Fruit fly (Drosophila melanogaster) whole organism, embryonic: ENCODE results near the gene CG33795.

Source experiments
- BEAF-32 ChIP-seq: fragments of 200-800 bp; sonication (Bioruptor generic); optimal IDR thresholded peaks from 3 replicates; lab custom pipeline; 2017; ENCODE audit warnings: missing biosample characterization, missing genetic modification characterization, mild to moderate bottlenecking, moderate library complexity, missing genetic modification reagents
- CG12299 ChIP-seq: fragments of 200-800 bp; sonication (Bioruptor generic); optimal IDR thresholded peaks from 2 replicates; lab custom pipeline; 2018; ENCODE audit warnings: missing biosample characterization, mild to moderate bottlenecking, missing genetic modification characterization
- CG13287 ChIP-seq: fragments of 200-800 bp; sonication (Bioruptor generic); IDR thresholded peaks from 2 replicates; pipeline ENCODE4 v1.3.6; 2022; ENCODE audit warnings: missing biosample characterization, missing genetic modification characterization; ENCODE audit not compliant: partially characterized antibody
- CG4360 ChIP-seq: fragments of 200-800 bp; sonication (Bioruptor generic); IDR thresholded peaks from 2 replicates; pipeline ENCODE4 v1.3.6; 2022; ENCODE audit warnings: missing biosample characterization, missing genetic modification characterization
- MBD-R2 ChIP-seq: fragments of 200-800 bp; sonication (Bioruptor generic); IDR thresholded peaks from 2 replicates; pipeline ENCODE4 v1.3.6; 2022; ENCODE audit warnings: missing biosample characterization, missing genetic modification characterization
- Meics ChIP-seq: fragments of 200-800 bp; sonication (Bioruptor generic); optimal IDR thresholded peaks from 2 replicates; lab custom pipeline; 2017; ENCODE audit warnings: missing biosample characterization, mild to moderate bottlenecking, missing genetic modification characterization
- Ptx1 ChIP-seq: fragments of 200-800 bp; sonication (Bioruptor generic); IDR thresholded peaks from 2 replicates; pipeline ENCODE4 v1.3.6; 2022; ENCODE audit warnings: missing biosample characterization, missing genetic modification characterization
- chm ChIP-seq: fragments of 200-800 bp; sonication (Bioruptor generic); IDR thresholded peaks from 2 replicates; pipeline ENCODE4 v1.3.6; 2022; ENCODE audit warnings: missing biosample characterization, missing genetic modification characterization
- disco-r ChIP-seq: fragments of 200-800 bp; sonication (Bioruptor generic); optimal IDR thresholded peaks from 2 replicates; lab custom pipeline; 2016; ENCODE audit warnings: missing biosample characterization, missing genetic modification characterization
- fd96Cb ChIP-seq: fragments of 200-800 bp; sonication (Bioruptor generic); optimal IDR thresholded peaks from 2 replicates; lab custom pipeline; 2018; ENCODE audit warnings: missing biosample characterization, mild to moderate bottlenecking, missing genetic modification characterization, moderate library complexity
- insv ChIP-seq, 2 experiments: fragments of 200-800 bp; sonication (Bioruptor generic); optimal IDR thresholded peaks; 3 replicates each; lab custom pipeline; 2016 to 2018; ENCODE audit warnings: missing biosample characterization in 2 of 2, missing genetic modification characterization in 2 of 2
- pzg ChIP-seq: fragments of 200-800 bp; sonication (Bioruptor generic); optimal IDR thresholded peaks from 3 replicates; lab custom pipeline; 2018; ENCODE audit warnings: missing biosample characterization, mild to moderate bottlenecking, missing genetic modification characterization, moderate library complexity

DNA sequence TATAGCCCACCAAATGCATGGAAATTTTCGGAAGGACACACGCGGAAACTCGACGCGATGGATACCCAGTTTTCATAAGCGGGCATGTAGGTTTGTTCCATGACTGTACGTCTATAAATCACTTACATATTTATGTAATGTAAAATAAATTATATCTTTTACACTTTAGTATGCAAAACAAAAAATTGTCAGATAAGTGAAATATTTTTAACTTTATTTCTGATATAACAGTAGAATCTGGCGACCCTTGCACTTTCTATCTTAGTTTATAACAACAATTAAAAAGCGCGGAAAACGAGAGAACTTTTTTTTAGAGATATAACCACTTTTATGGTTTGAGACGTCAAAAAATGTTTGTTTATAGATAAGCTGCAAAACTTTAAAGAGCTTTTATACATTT, 6.6 kb upstream of the CG33795 start:
- no peak for TF ChIP-seq Meics (GFP tag; lab: Kevin White, UChicago)
- TF ChIP-seq CG13287 (GFP tag; lab: Robert Waterston, UW), result no peak
- TF ChIP-seq disco-r (GFP tag; lab: Kevin White, UChicago), result no peak
- no peak for TF ChIP-seq insv (GFP tag; optimal IDR thresholded peaks at IDR 0.05; lab: Kevin White, UChicago)
- no peak for TF ChIP-seq CG4360 (GFP tag; lab: Robert Waterston, UW)
- no peak for TF ChIP-seq chm
- no peak for TF ChIP-seq CG12299 (tag; lab: Kevin White, UChicago)
- no peak for TF ChIP-seq pzg (GFP tag; lab: Kevin White, UChicago)
- no peak for TF ChIP-seq BEAF-32
- no peak for TF ChIP-seq Ptx1 (GFP tag; lab: Robert Waterston, UW)
- no peak for TF ChIP-seq MBD-R2
- TF ChIP-seq fd96Cb, result no peak
